Worm (Caenorhabditis elegans) whole organism, L1 larva: ENCODE data around the gene str-260.

Experiments used
- C16A3.4 ChIP-seq: fragments of 150-350 bp; optimal IDR thresholded peaks from 2 replicates; lab custom pipeline; 2014; ENCODE audit warnings: missing biosample characterization, missing genetic modification characterization
- C34B4.2 ChIP-seq: sonication (generic microtip); optimal IDR thresholded peaks from 2 replicates; lab custom pipeline; 2017; ENCODE audit warnings: mild to moderate bottlenecking, missing genetic modification characterization, missing compliant biosample characterization
- aha-1 ChIP-seq: fragments of 150-350 bp; optimal IDR thresholded peaks from 2 replicates; lab custom pipeline; 2014; ENCODE audit warnings: missing biosample characterization, missing genetic modification characterization
- ama-1 ChIP-seq: fragments of 150-350 bp; optimal IDR thresholded peaks from 2 replicates; lab custom pipeline; 2014
- blmp-1 ChIP-seq: fragments of 150-350 bp; optimal IDR thresholded peaks from 2 replicates; lab custom pipeline; 2014; ENCODE audit warnings: missing biosample characterization, missing genetic modification characterization
- ceh-8 ChIP-seq: fragments of 200-800 bp; sonication (Bioruptor generic); optimal IDR thresholded peaks from 2 replicates; lab custom pipeline; 2018; ENCODE audit warnings: mild to moderate bottlenecking, missing genetic modification characterization, moderate library complexity, missing compliant biosample characterization
- ceh-82 ChIP-seq, 3 experiments: fragments of 150-350 bp in 1 of 3; sonication (generic microtip) in 2 of 3; optimal IDR thresholded peaks; 2 replicates each; lab custom pipeline; 2014 to 2017; ENCODE audit warnings: missing biosample characterization in 3 of 3, missing genetic modification characterization in 3 of 3
- dsc-1 ChIP-seq: sonication (generic microtip); optimal IDR thresholded peaks from 2 replicates; lab custom pipeline; 2016; ENCODE audit warnings: mild to moderate bottlenecking, missing genetic modification characterization, missing compliant biosample characterization
- efl-1 ChIP-seq, 4 experiments: fragments of 150-350 bp; optimal IDR thresholded peaks in 3 of 4; peaks in 1 of 4; 1 replicate in 1 of 4; 2 replicates in 3 of 4; lab custom pipeline; 2014; ENCODE audit warnings: missing biosample characterization in 2 of 4, missing genetic modification characterization in 2 of 4, missing genetic modification reagents in 2 of 4
- elt-2 ChIP-seq: sonication (generic microtip); optimal IDR thresholded peaks from 2 replicates; lab custom pipeline; 2016; ENCODE audit warnings: missing genetic modification characterization, mild to moderate bottlenecking, inconsistent platforms, missing compliant biosample characterization, missing genetic modification reagents
- elt-3 ChIP-seq, 6 experiments: fragments of 150-350 bp in 1 of 6; sonication (generic microtip); optimal IDR thresholded peaks; 2 replicates each; lab custom pipeline; 2017 to 2018; ENCODE audit warnings: missing biosample characterization in 6 of 6, missing genetic modification characterization in 6 of 6, inconsistent platforms in 1 of 6
- fkh-8 ChIP-seq: sonication (generic microtip); optimal IDR thresholded peaks from 2 replicates; lab custom pipeline; 2016; ENCODE audit warnings: mild to moderate bottlenecking, missing genetic modification characterization, missing compliant biosample characterization
- fos-1 ChIP-seq: fragments of 150-350 bp; optimal IDR thresholded peaks from 2 replicates; lab custom pipeline; 2014; ENCODE audit warnings: missing biosample characterization, missing genetic modification characterization
- hlh-4 ChIP-seq: sonication (generic microtip); optimal IDR thresholded peaks from 2 replicates; lab custom pipeline; 2016; ENCODE audit warnings: mild to moderate bottlenecking, missing genetic modification characterization, missing compliant biosample characterization
- irx-1 ChIP-seq: sonication (generic microtip); optimal IDR thresholded peaks from 2 replicates; lab custom pipeline; 2016; ENCODE audit warnings: missing genetic modification characterization, missing compliant biosample characterization
- lin-39 ChIP-seq: fragments of 150-350 bp; optimal IDR thresholded peaks from 2 replicates; lab custom pipeline; 2014; ENCODE audit warnings: missing biosample characterization, missing genetic modification reagents, missing genetic modification characterization
- lsy-2 ChIP-seq, 2 experiments: fragments of 150-350 bp; optimal IDR thresholded peaks; 2 replicates each; lab custom pipeline; 2014; ENCODE audit warnings: missing biosample characterization in 2 of 2, missing genetic modification characterization in 2 of 2
- mdl-1 ChIP-seq, 2 experiments: fragments of 150-350 bp; optimal IDR thresholded peaks; 2 replicates each; lab custom pipeline; 2014 to 2017; ENCODE audit warnings: missing biosample characterization in 2 of 2, missing genetic modification characterization in 2 of 2, inconsistent platforms in 1 of 2
- mef-2 ChIP-seq: fragments of 150-350 bp; optimal IDR thresholded peaks from 2 replicates; lab custom pipeline; 2014; ENCODE audit warnings: missing biosample characterization, missing genetic modification characterization
- mep-1 ChIP-seq: fragments of 150-350 bp; optimal IDR thresholded peaks from 2 replicates; lab custom pipeline; 2014; ENCODE audit warnings: missing biosample characterization, missing genetic modification characterization
- nhr-20 ChIP-seq: sonication (generic microtip); optimal IDR thresholded peaks from 2 replicates; lab custom pipeline; 2016; ENCODE audit warnings: mild to moderate bottlenecking, missing genetic modification characterization, missing compliant biosample characterization
- nhr-237 ChIP-seq: fragments of 150-350 bp; optimal IDR thresholded peaks from 2 replicates; lab custom pipeline; 2014; ENCODE audit warnings: missing biosample characterization, missing genetic modification characterization
- nhr-28 ChIP-seq: fragments of 150-350 bp; optimal IDR thresholded peaks from 2 replicates; lab custom pipeline; 2014; ENCODE audit warnings: missing biosample characterization, missing genetic modification characterization
- pag-3 ChIP-seq: sonication (generic microtip); optimal IDR thresholded peaks from 2 replicates; lab custom pipeline; 2017; ENCODE audit warnings: missing genetic modification characterization, mild to moderate bottlenecking, missing compliant biosample characterization, antibody characterized with exemption, borderline replicate concordance; ENCODE audit not compliant: insufficient read depth
- rnt-1 ChIP-seq: sonication (generic microtip); optimal IDR thresholded peaks from 2 replicates; lab custom pipeline; 2016; ENCODE audit warnings: mild to moderate bottlenecking, missing genetic modification characterization, moderate library complexity, missing compliant biosample characterization
- sox-4 ChIP-seq: sonication (generic microtip); optimal IDR thresholded peaks from 2 replicates; lab custom pipeline; 2016; ENCODE audit warnings: missing genetic modification characterization, missing compliant biosample characterization
- swsn-7 ChIP-seq: sonication (generic microtip); optimal IDR thresholded peaks from 2 replicates; lab custom pipeline; 2016; ENCODE audit warnings: missing genetic modification characterization, missing compliant biosample characterization
- unc-62 ChIP-seq: fragments of 150-350 bp; optimal IDR thresholded peaks from 2 replicates; lab custom pipeline; 2014; ENCODE audit warnings: missing biosample characterization, missing genetic modification reagents, missing genetic modification characterization
- unc-98 ChIP-seq: fragments of 200-800 bp; sonication (Bioruptor generic); IDR thresholded peaks from 2 replicates; pipeline ENCODE4 v1.3.6; 2022; ENCODE audit warnings: missing genetic modification characterization, missing compliant biosample characterization
- xbp-1 ChIP-seq: sonication (generic microtip); optimal IDR thresholded peaks from 2 replicates; lab custom pipeline; 2016; ENCODE audit warnings: missing genetic modification characterization, missing compliant biosample characterization
- zag-1 ChIP-seq: fragments of 150-350 bp; optimal IDR thresholded peaks from 2 replicates; lab custom pipeline; 2014; ENCODE audit warnings: missing biosample characterization, missing genetic modification characterization
- ztf-4 ChIP-seq: fragments of 150-350 bp; optimal IDR thresholded peaks from 2 replicates; lab custom pipeline; 2014; ENCODE audit warnings: missing biosample characterization, missing genetic modification characterization

The str-260 gene

ce11 chrV:3526882-3527281 lies at the start of gene str-260:
Gene str-260 (plus strand): TSS chrV:3527182.
- TF ChIP-seq C16A3.4 (tag; lab: Kevin White, UChicago), result no peak
- no peak for TF ChIP-seq nhr-28 (tag; lab: Kevin White, UChicago)
- no peak for TF ChIP-seq mep-1 (tag; lab: Kevin White, UChicago)
- TF ChIP-seq zag-1 (tag; lab: Kevin White, UChicago), result no peak
- TF ChIP-seq sox-4 (tag; lab: Kevin White, UChicago), result no peak
- TF ChIP-seq hlh-4 (tag; lab: Kevin White, UChicago), result no peak
- TF ChIP-seq mef-2, result no peak
- TF ChIP-seq lin-39, result no peak
- TF ChIP-seq nhr-20 (tag; lab: Kevin White, UChicago), result no peak
- TF ChIP-seq ceh-8, result no peak

ce11 chrV:3477496-3477895 lies 49.5 kb upstream of the str-260 start, which contains the start of gene srbc-31:
Gene srbc-31 (minus strand): TSS chrV:3477596.
- no peak for TF ChIP-seq unc-98
- TF ChIP-seq efl-1 (optimal IDR thresholded peaks at IDR 0.05; lab: Kevin White, UChicago), result no peak
- peak in 1 of 2 experiments; percentile 68 for TF ChIP-seq efl-1 (GFP tag; optimal IDR thresholded peaks at IDR 0.05 in 1 of 2; lab: Kevin White, UChicago)
- no peak for TF ChIP-seq aha-1 (tag; lab: Kevin White, UChicago)
- no peak for TF ChIP-seq fos-1 (tag; lab: Kevin White, UChicago)
- TF ChIP-seq pag-3, result no peak
- TF ChIP-seq ztf-4, result no peak
- TF ChIP-seq, all 84 proteins: peak for 1

DNA sequence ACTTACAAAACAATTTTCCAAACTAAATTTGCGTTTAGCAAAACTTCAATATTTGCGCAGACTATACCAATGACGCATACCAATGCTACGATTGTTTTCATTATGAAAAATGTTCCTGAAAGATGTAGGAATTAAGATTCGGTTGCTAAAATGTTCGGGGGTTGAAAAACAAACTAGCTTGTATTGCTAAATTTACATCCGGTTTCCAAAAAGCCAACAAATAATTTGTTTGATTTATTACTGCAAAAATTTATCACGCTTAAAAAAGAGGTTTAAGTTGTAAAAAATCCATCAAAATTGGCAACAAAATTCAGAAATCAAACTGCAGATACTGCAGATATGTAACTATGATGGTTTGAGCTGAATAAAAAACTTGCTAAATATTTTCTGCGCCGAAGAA lies 46.6 kb upstream of the str-260 start, which contains the start of gene srbc-30:
srbc-30 (minus strand) TSS at position 101 of the 400 bp plus-strand sequence.
- no peak for TF ChIP-seq efl-1 (optimal IDR thresholded peaks at IDR 0.05; lab: Kevin White, UChicago)
- peak in 1 of 2 experiments; percentile 9 for TF ChIP-seq efl-1 (GFP tag; optimal IDR thresholded peaks at IDR 0.05 in 1 of 2; lab: Kevin White, UChicago)
- TF ChIP-seq irx-1 (tag; lab: Kevin White, UChicago), result no peak
- TF ChIP-seq elt-3 (tag; optimal IDR thresholded peaks at IDR 0.05; lab: Kevin White, UChicago), result no peak
- no peak for TF ChIP-seq lsy-2 (tag; optimal IDR thresholded peaks at IDR 0.05; lab: Kevin White, UChicago)

DNA sequence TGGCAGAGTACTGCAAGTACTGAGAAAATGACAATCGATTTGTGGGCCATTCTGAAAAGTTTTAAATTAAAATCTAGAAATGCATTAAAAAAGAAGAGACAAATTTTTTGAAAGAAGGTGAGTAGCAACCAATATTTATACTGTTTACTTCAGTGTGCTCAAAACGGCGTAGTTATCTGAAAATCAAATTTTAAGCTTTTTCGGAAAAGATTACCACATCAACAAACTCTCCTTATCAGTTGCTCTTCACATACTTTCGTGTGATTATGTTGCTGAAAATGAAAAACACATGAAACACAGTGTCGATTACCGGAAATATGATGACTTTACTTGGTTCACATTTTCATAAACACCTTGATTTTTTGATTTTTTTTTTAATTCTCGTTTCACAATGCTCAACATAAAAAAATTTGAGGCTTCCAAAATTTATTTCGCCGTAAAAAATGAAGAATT lies 44.4 kb upstream of the str-260 start, which contains the start of gene lys-7:
lys-7 (minus strand) TSS at position 51 of the 453 bp plus-strand sequence.
- TF ChIP-seq mdl-1 (tag; optimal IDR thresholded peaks at IDR 0.05; lab: Kevin White, UChicago) (no peak), ztf-4 (no peak), ama-1 (lab: Kevin White, UChicago) (no peak), rnt-1 (no peak), elt-2 (tag; lab: Kevin White, UChicago) (peak; percentile 76), ceh-82 (tag; optimal IDR thresholded peaks at IDR 0.05; lab: Kevin White, UChicago) (no peak), C34B4.2 (tag; lab: Kevin White, UChicago) (no peak)

DNA sequence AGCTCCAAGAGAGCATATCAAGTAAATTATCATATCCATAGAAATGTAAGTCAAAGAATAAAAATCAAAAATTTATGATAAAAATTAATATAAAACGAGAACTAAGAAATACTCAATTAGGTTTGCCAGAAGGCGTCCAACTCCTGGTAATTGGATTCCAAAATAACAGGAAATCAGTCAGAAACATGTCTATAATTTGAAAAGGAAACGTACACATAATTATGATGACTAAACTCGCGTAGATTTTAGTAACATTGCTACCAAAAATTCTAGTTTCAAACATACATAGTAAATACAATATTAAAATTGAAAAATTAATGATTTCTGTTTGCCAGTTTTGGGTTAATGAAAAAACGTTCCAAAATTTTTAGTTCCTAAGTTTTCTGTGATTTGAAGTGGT lies 42.3 kb upstream of the str-260 start, which contains the start of gene srbc-33:
srbc-33 (minus strand) TSS at position 101 of the 400 bp plus-strand sequence.
- no peak for TF ChIP-seq ama-1 (lab: Kevin White, UChicago)
- peak; percentile 16 for TF ChIP-seq fkh-8 (tag; lab: Kevin White, UChicago)

DNA sequence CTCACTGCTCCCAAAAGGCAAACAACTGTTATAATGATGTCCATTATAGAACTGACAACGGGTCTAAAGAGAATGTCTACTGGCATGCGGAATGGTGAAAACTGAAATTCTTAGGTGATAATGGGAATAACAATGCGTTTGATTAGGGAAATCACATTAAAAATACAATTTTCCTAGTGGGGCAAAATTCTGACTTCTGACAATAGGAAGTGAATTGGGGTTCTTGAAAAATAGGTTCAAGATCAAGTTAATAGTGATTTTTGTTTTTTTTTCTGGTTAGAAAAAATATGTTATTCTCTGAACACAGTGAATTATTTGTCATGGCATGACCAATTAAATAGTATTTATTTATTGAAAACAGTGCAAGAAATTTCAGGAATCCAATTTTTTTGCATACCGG lies 40.1 kb upstream of the str-260 start, which contains the start of gene srbc-32:
srbc-32 (minus strand) TSS at position 101 of the 400 bp plus-strand sequence.
- TF ChIP-seq blmp-1 (tag; lab: Kevin White, UChicago) (no peak), dsc-1 (tag; lab: Kevin White, UChicago) (no peak), swsn-7 (tag; lab: Kevin White, UChicago) (no peak), nhr-237 (tag; lab: Kevin White, UChicago) (no peak), xbp-1 (tag; lab: Kevin White, UChicago) (no peak), unc-62 (GFP tag; lab: Kevin White, UChicago) (no peak), C16A3.4 (tag; lab: Kevin White, UChicago) (no peak)
